Fruit fly (Drosophila melanogaster): Measurements from ENCODE around the gene mrt.
A peak's percentile ranks its signal among the peaks of the same experiment; 100 is the strongest.

- TF ChIP-seq CTCF (optimal IDR thresholded peaks at IDR 0.05) (peak; percentile 3 to 15), CG8478 (optimal IDR thresholded peaks at IDR 0.05) (no peak)
Observed at dm6 chr3R:27281022-27281810, 1.2 kb downstream of the mrt start.
